Worm (Caenorhabditis elegans) whole organism, L4 larva: ENCODE measurements around the gene sek-3.

ENCODE experiments used
- D1046.2 ChIP-seq: fragments of 200-800 bp; sonication (Bioruptor generic); IDR thresholded peaks from 2 replicates; pipeline ENCODE4 v1.3.6; 2022; ENCODE audit warnings: missing genetic modification characterization, missing compliant biosample characterization
- F10B5.3 ChIP-seq: sonication (generic microtip); optimal IDR thresholded peaks from 2 replicates; lab custom pipeline; 2016; ENCODE audit warnings: mild to moderate bottlenecking, missing genetic modification characterization, missing compliant biosample characterization
- F44E2.7 ChIP-seq: fragments of 200-800 bp; sonication (Bioruptor generic); IDR thresholded peaks from 2 replicates; pipeline ENCODE4 v2.1.2; 2022; ENCODE audit warnings: missing genetic modification characterization, missing compliant biosample characterization
- F49E8.2 ChIP-seq: sonication (generic microtip); optimal IDR thresholded peaks from 2 replicates; lab custom pipeline; 2016; ENCODE audit warnings: missing compliant biosample characterization, mild to moderate bottlenecking, missing genetic modification characterization, borderline replicate concordance
- T20F7.1 ChIP-seq: fragments of 200-800 bp; sonication (Bioruptor generic); optimal IDR thresholded peaks from 2 replicates; lab custom pipeline; 2018; ENCODE audit warnings: mild to moderate bottlenecking, missing genetic modification characterization, missing compliant biosample characterization
- T26A8.4 ChIP-seq: fragments of 200-800 bp; sonication (Bioruptor generic); IDR thresholded peaks from 2 replicates; pipeline ENCODE4 v1.3.6; 2022; ENCODE audit warnings: missing genetic modification characterization, missing compliant biosample characterization
- ZK337.2 ChIP-seq: fragments of 200-800 bp; sonication (Bioruptor generic); IDR thresholded peaks from 2 replicates; pipeline ENCODE4 v1.3.6; 2022; ENCODE audit warnings: missing genetic modification reagents, missing genetic modification characterization, missing compliant biosample characterization
- aly-2 ChIP-seq: sonication (generic microtip); optimal IDR thresholded peaks from 2 replicates; lab custom pipeline; 2018; ENCODE audit warnings: missing biosample characterization, missing genetic modification characterization
- arid-1 ChIP-seq: fragments of 200-800 bp; sonication (Bioruptor generic); conservative IDR thresholded peaks from 2 replicates; pipeline ENCODE4 v1.3.6; 2022; ENCODE audit warnings: missing genetic modification reagents, missing genetic modification characterization, missing compliant biosample characterization
- attf-4 ChIP-seq: sonication (generic microtip); optimal IDR thresholded peaks from 3 replicates; lab custom pipeline; 2017; ENCODE audit warnings: missing biosample characterization, missing genetic modification characterization
- ceh-20 ChIP-seq: fragments of 200-800 bp; sonication (Bioruptor generic); IDR thresholded peaks from 2 replicates; pipeline ENCODE4 v1.3.6; 2022; ENCODE audit warnings: missing genetic modification reagents, missing genetic modification characterization, missing compliant biosample characterization
- ceh-32 ChIP-seq: sonication (generic microtip); optimal IDR thresholded peaks from 2 replicates; lab custom pipeline; 2016; ENCODE audit warnings: mild to moderate bottlenecking, missing genetic modification characterization, missing compliant biosample characterization; ENCODE audit not compliant: poor library complexity
- ceh-44 ChIP-seq: fragments of 200-800 bp; sonication (Bioruptor generic); IDR thresholded peaks from 2 replicates; pipeline ENCODE4 v1.3.6; 2022; ENCODE audit warnings: missing genetic modification reagents, missing genetic modification characterization, missing compliant biosample characterization
- ces-1 ChIP-seq: fragments of 150-350 bp; sonication (generic microtip); optimal IDR thresholded peaks from 4 replicates; lab custom pipeline; 2014; ENCODE audit warnings: missing biosample characterization, missing genetic modification reagents, missing genetic modification characterization
- daf-12 ChIP-seq: fragments of 150-350 bp; optimal IDR thresholded peaks from 2 replicates; lab custom pipeline; 2014; ENCODE audit warnings: missing biosample characterization, missing genetic modification reagents, missing genetic modification characterization
- daf-16 ChIP-seq, 3 experiments: sonication (generic microtip); optimal IDR thresholded peaks; 2 replicates each; lab custom pipeline; 2016 to 2017; ENCODE audit warnings: missing genetic modification characterization in 3 of 3, missing genetic modification reagents in 3 of 3, mild to moderate bottlenecking in 2 of 3, missing compliant biosample characterization in 2 of 3, missing biosample characterization in 1 of 3, moderate library complexity in 1 of 3
- dmd-8 ChIP-seq: fragments of 200-800 bp; sonication (Bioruptor generic); IDR thresholded peaks from 2 replicates; pipeline ENCODE4 v1.3.6; 2022; ENCODE audit warnings: missing genetic modification characterization, missing compliant biosample characterization
- dpl-1 ChIP-seq: fragments of 150-350 bp; optimal IDR thresholded peaks from 2 replicates; lab custom pipeline; 2014; ENCODE audit warnings: missing biosample characterization, missing genetic modification reagents, missing genetic modification characterization
- duxl-1 ChIP-seq: sonication (generic microtip); optimal IDR thresholded peaks from 2 replicates; lab custom pipeline; 2016; ENCODE audit warnings: mild to moderate bottlenecking, missing genetic modification characterization, moderate library complexity, missing compliant biosample characterization; ENCODE audit not compliant: poor library complexity
- dve-1 ChIP-seq: sonication (generic microtip); optimal IDR thresholded peaks from 2 replicates; lab custom pipeline; 2017; ENCODE audit warnings: antibody characterized with exemption, mild to moderate bottlenecking, missing genetic modification characterization, missing compliant biosample characterization; ENCODE audit not compliant: insufficient read depth
- egl-27 ChIP-seq: sonication (generic microtip); optimal IDR thresholded peaks from 3 replicates; lab custom pipeline; 2017; ENCODE audit warnings: missing biosample characterization, missing genetic modification reagents, missing genetic modification characterization
- fkh-10 ChIP-seq: fragments of 150-350 bp; optimal IDR thresholded peaks from 2 replicates; lab custom pipeline; 2014; ENCODE audit warnings: missing biosample characterization, missing genetic modification reagents, missing genetic modification characterization
- fos-1 ChIP-seq: fragments of 150-350 bp; optimal IDR thresholded peaks from 2 replicates; lab custom pipeline; 2014; ENCODE audit warnings: missing biosample characterization, missing genetic modification characterization
- hlh-11 ChIP-seq: fragments of 200-800 bp; sonication (Bioruptor generic); optimal IDR thresholded peaks from 2 replicates; lab custom pipeline; 2018; ENCODE audit warnings: mild to moderate bottlenecking, missing genetic modification characterization, missing compliant biosample characterization
- hmg-1.1 ChIP-seq: fragments of 200-800 bp; sonication (Bioruptor generic); IDR thresholded peaks from 2 replicates; pipeline ENCODE4 v1.3.6; 2022; ENCODE audit warnings: missing genetic modification reagents, missing genetic modification characterization, missing compliant biosample characterization
- lim-7 ChIP-seq: fragments of 200-800 bp; sonication (Bioruptor generic); IDR thresholded peaks from 2 replicates; pipeline ENCODE4 v1.3.6; 2022; ENCODE audit warnings: missing genetic modification characterization, missing compliant biosample characterization
- lin-13 ChIP-seq: fragments of 150-350 bp; optimal IDR thresholded peaks from 2 replicates; lab custom pipeline; 2014; ENCODE audit warnings: missing biosample characterization, missing genetic modification reagents, missing genetic modification characterization
- lin-29 ChIP-seq: fragments of 200-800 bp; sonication (Bioruptor generic); IDR thresholded peaks from 2 replicates; pipeline ENCODE4 v1.3.6; 2022; ENCODE audit warnings: missing genetic modification reagents, missing genetic modification characterization, missing compliant biosample characterization
- lin-39 ChIP-seq: fragments of 150-350 bp; optimal IDR thresholded peaks from 2 replicates; lab custom pipeline; 2014; ENCODE audit warnings: missing biosample characterization, missing genetic modification reagents, missing genetic modification characterization
- lir-3 ChIP-seq: sonication (generic microtip); optimal IDR thresholded peaks from 2 replicates; lab custom pipeline; 2016; ENCODE audit warnings: mild to moderate bottlenecking, missing genetic modification characterization, missing compliant biosample characterization
- madf-5 ChIP-seq, 2 experiments: fragments of 200-800 bp; sonication (Bioruptor generic); IDR thresholded peaks; 2 replicates each; pipeline ENCODE4 v1.3.6; 2022; ENCODE audit warnings: missing compliant biosample characterization in 2 of 2, missing genetic modification characterization in 2 of 2
- madf-9 ChIP-seq: fragments of 200-800 bp; sonication (Bioruptor generic); conservative IDR thresholded peaks from 2 replicates; pipeline ENCODE4 v1.3.6; 2022; ENCODE audit warnings: missing genetic modification reagents, missing genetic modification characterization, missing compliant biosample characterization
- mdt-29 ChIP-seq: fragments of 200-800 bp; sonication (Bioruptor generic); IDR thresholded peaks from 2 replicates; pipeline ENCODE4 v1.3.6; 2022; ENCODE audit warnings: missing genetic modification reagents, missing genetic modification characterization, missing compliant biosample characterization
- mep-1 ChIP-seq: fragments of 150-350 bp; sonication (generic microtip); optimal IDR thresholded peaks from 3 replicates; lab custom pipeline; 2014; ENCODE audit warnings: missing biosample characterization, missing genetic modification characterization
- mxl-2 ChIP-seq: fragments of 200-800 bp; sonication (Bioruptor generic); conservative IDR thresholded peaks from 2 replicates; pipeline ENCODE4 v1.3.6; 2022; ENCODE audit warnings: missing genetic modification reagents, missing genetic modification characterization, missing compliant biosample characterization
- nhr-10 ChIP-seq: fragments of 150-350 bp; optimal IDR thresholded peaks from 2 replicates; lab custom pipeline; 2014; ENCODE audit warnings: missing biosample characterization, missing genetic modification characterization
- nhr-102 ChIP-seq: sonication (generic microtip); optimal IDR thresholded peaks from 2 replicates; lab custom pipeline; 2016; ENCODE audit warnings: mild to moderate bottlenecking, missing genetic modification characterization, moderate library complexity, missing compliant biosample characterization
- nhr-237 ChIP-seq: sonication (generic microtip); optimal IDR thresholded peaks from 2 replicates; lab custom pipeline; 2017; ENCODE audit warnings: missing biosample characterization, missing genetic modification characterization
- nhr-25 ChIP-seq: sonication (generic microtip); optimal IDR thresholded peaks from 2 replicates; lab custom pipeline; 2017; ENCODE audit warnings: missing genetic modification characterization, mild to moderate bottlenecking, missing compliant biosample characterization, antibody characterized with exemption, moderate library complexity, borderline replicate concordance; ENCODE audit not compliant: insufficient read depth
- nhr-28 ChIP-seq: fragments of 150-350 bp; optimal IDR thresholded peaks from 2 replicates; lab custom pipeline; 2014; ENCODE audit warnings: missing biosample characterization, missing genetic modification characterization
- nhr-41 ChIP-seq: fragments of 200-800 bp; sonication (Bioruptor generic); IDR thresholded peaks from 2 replicates; pipeline ENCODE4 v1.3.6; 2022; ENCODE audit warnings: missing genetic modification reagents, missing genetic modification characterization, missing compliant biosample characterization
- nhr-6 ChIP-seq: fragments of 150-350 bp; optimal IDR thresholded peaks from 2 replicates; lab custom pipeline; 2014; ENCODE audit warnings: missing biosample characterization, missing genetic modification characterization
- nhr-77 ChIP-seq: fragments of 150-350 bp; optimal IDR thresholded peaks from 2 replicates; lab custom pipeline; 2014; ENCODE audit warnings: missing biosample characterization, missing genetic modification characterization
- sdz-12 ChIP-seq: fragments of 200-800 bp; sonication (Bioruptor generic); optimal IDR thresholded peaks from 2 replicates; lab custom pipeline; 2018; ENCODE audit warnings: mild to moderate bottlenecking, missing genetic modification characterization, missing compliant biosample characterization
- spr-1 ChIP-seq: sonication (generic microtip); optimal IDR thresholded peaks from 2 replicates; lab custom pipeline; 2016; ENCODE audit warnings: mild to moderate bottlenecking, missing genetic modification characterization, missing compliant biosample characterization
- tra-1 ChIP-seq: fragments of 200-800 bp; sonication (Bioruptor generic); IDR thresholded peaks from 2 replicates; pipeline ENCODE4 v1.3.6; 2022; ENCODE audit warnings: missing genetic modification reagents, missing genetic modification characterization, missing compliant biosample characterization
- zfp-2 ChIP-seq: sonication (generic microtip); optimal IDR thresholded peaks from 2 replicates; lab custom pipeline; 2016; ENCODE audit warnings: mild to moderate bottlenecking, missing genetic modification characterization, missing compliant biosample characterization
- zip-2 ChIP-seq: fragments of 150-350 bp; optimal IDR thresholded peaks from 2 replicates; lab custom pipeline; 2014; ENCODE audit warnings: missing biosample characterization, missing genetic modification characterization

Gene sek-3

DNA sequence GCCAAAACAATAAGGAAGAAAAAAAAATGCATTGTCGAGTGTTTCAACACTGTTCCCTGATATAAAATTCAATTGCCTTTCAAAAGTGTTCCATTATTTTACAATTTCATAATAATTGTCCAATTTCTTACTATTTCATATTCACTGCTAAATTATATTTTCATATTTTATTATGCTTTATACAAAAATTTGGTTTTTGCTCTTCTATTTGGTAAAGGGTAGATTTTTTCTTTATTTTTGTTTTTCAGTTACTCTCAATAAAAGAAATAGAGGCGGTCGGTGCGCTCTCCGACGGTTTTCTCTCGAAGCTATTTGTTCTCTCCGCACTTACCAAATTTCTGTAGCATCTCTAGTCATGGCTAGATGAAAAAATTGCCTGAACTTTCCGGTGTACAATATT is at the start of gene sek-3:
TSS of gene sek-3 (plus strand) at position 301 of the 400 bp plus-strand sequence.
- TF ChIP-seq sdz-12 (GFP tag; lab: Kevin White, UChicago) (no peak), F44E2.7 (GFP tag; lab: Robert Waterston, UW) (no peak), nhr-41 (GFP tag; lab: Robert Waterston, UW) (no peak), nhr-28 (tag; lab: Kevin White, UChicago) (no peak), mdt-29 (GFP tag; lab: Robert Waterston, UW) (no peak), egl-27 (no peak), ceh-44 (GFP tag; lab: Robert Waterston, UW) (no peak), tra-1 (no peak), mxl-2 (no peak), lim-7 (no peak), spr-1 (no peak), ceh-20 (GFP tag; lab: Robert Waterston, UW) (no peak), nhr-25 (tag; lab: Kevin White, UChicago) (no peak), nhr-237 (no peak), ces-1 (GFP tag; lab: Kevin White, UChicago) (no peak), F10B5.3 (tag; lab: Kevin White, UChicago) (no peak), arid-1 (GFP tag; lab: Robert Waterston, UW) (no peak), dmd-8 (GFP tag; lab: Robert Waterston, UW) (no peak), lir-3 (no peak)

DNA sequence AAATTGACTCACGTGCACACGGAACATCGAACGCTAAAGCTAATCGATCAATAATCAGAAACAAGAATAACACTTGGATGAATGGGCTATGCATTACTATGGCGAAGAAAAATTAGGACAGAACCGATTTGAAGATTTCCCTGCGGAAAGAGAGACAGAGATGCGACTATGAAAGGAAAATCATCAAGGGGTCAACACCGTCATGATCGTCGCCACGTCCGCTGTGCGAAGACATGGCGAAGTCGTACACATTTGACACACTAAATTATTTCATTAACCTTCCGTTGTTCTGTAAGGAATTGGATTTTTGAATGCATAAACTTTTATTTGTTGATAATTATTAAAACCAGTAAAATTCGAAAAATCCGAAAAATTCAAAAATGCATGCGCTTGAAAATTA is 48.5 kb upstream of the sek-3 start, which contains the start of gene M03F4.6:
TSS of gene M03F4.6 (minus strand) at position 101 of the 400 bp plus-strand sequence.
- no peak for TF ChIP-seq nhr-6 (tag; lab: Kevin White, UChicago)
- TF ChIP-seq mep-1 (tag; lab: Kevin White, UChicago) = peak; percentile 22
- TF ChIP-seq dpl-1 (GFP tag; lab: Kevin White, UChicago) = no peak
- no peak for TF ChIP-seq ceh-44 (GFP tag; lab: Robert Waterston, UW)
- TF ChIP-seq F10B5.3 (tag; lab: Kevin White, UChicago) = no peak
- peak; percentile 62 for TF ChIP-seq hlh-11 (tag; lab: Kevin White, UChicago)
- TF ChIP-seq nhr-77 (tag; lab: Kevin White, UChicago) = no peak
- TF ChIP-seq nhr-41 (GFP tag; lab: Robert Waterston, UW) = no peak
- TF ChIP-seq hmg-1.1 (GFP tag; lab: Robert Waterston, UW) = peak; percentile 55; the same call in 1 of the 2 replicates
- TF ChIP-seq duxl-1 (tag; lab: Kevin White, UChicago) = peak; percentile 63
- TF ChIP-seq mxl-2 = no peak
- TF ChIP-seq fkh-10 (GFP tag; lab: Kevin White, UChicago) = no peak
- TF ChIP-seq nhr-25 (tag; lab: Kevin White, UChicago) = peak; percentile 4
- peak; percentile 2 for TF ChIP-seq T20F7.1 (GFP tag; lab: Kevin White, UChicago)
- TF ChIP-seq daf-16 (GFP tag; optimal IDR thresholded peaks at IDR 0.05; lab: Kevin White, UChicago) = peak; percentile 53 to 56
- no peak for TF ChIP-seq daf-16 (tag; optimal IDR thresholded peaks at IDR 0.05; lab: Kevin White, UChicago)
- TF ChIP-seq nhr-102 (tag; lab: Kevin White, UChicago) = peak; percentile 46
- no peak for TF ChIP-seq D1046.2
- 0 out of 2 replicates have a peak, but pooled peaks have one; percentile 23 for TF ChIP-seq lin-29 (GFP tag; lab: Robert Waterston, UW)
- no peak for TF ChIP-seq nhr-10
- no peak for TF ChIP-seq egl-27
- TF ChIP-seq F49E8.2 = no peak
- no peak for TF ChIP-seq zfp-2 (tag; lab: Kevin White, UChicago)
- peak; percentile 37; the same call in 1 of the 2 replicates for TF ChIP-seq ceh-20 (GFP tag; lab: Robert Waterston, UW)
- TF ChIP-seq attf-4 = no peak
- TF ChIP-seq madf-5 (GFP tag; IDR thresholded peaks at IDR 0.05; lab: Robert Waterston, UW) = no peak
- no peak for TF ChIP-seq spr-1
- TF ChIP-seq madf-9 (GFP tag; lab: Robert Waterston, UW) = no peak
- peak; percentile 59 for TF ChIP-seq arid-1 (GFP tag; lab: Robert Waterston, UW)
- TF ChIP-seq T26A8.4 (GFP tag; lab: Robert Waterston, UW) = peak; percentile 87
- no peak for TF ChIP-seq aly-2 (tag; lab: Kevin White, UChicago)
- no peak for TF ChIP-seq zip-2 (tag; lab: Kevin White, UChicago)
- no peak for TF ChIP-seq daf-12
- no peak for TF ChIP-seq fos-1 (tag; lab: Kevin White, UChicago)
- no peak for TF ChIP-seq lin-39
- TF ChIP-seq dve-1 = peak; percentile 41
- no peak for TF ChIP-seq ceh-32
- TF ChIP-seq lin-13 (GFP tag; lab: Kevin White, UChicago) = peak; percentile 1
- no peak for TF ChIP-seq ZK337.2 (GFP tag; lab: Robert Waterston, UW)
